Worm (Caenorhabditis elegans): Measurements from ENCODE around the gene nhr-230.

ce11 chrV:18838799-18839354, 7.7 kb upstream of the nhr-230 start, which contains the start of gene nhr-65:
- no peak for TF ChIP-seq him-1 (tag; optimal IDR thresholded peaks at IDR 0.05)
- TF ChIP-seq dao-5 (tag; optimal IDR thresholded peaks at IDR 0.05), result no peak
- TF ChIP-seq W03F9.2 (tag; optimal IDR thresholded peaks at IDR 0.05), result no peak
